Fruit fly (Drosophila melanogaster) whole organism, embryonic: ENCODE results near the gene moody.
A peak's percentile ranks its signal among the peaks of the same experiment; 100 is the strongest.

Experiments used
- Aef1 ChIP-seq: fragments of 200-800 bp; sonication (Bioruptor generic); IDR thresholded peaks from 3 replicates; pipeline ENCODE4 v1.3.6; 2022; ENCODE audit warnings: missing biosample characterization, missing genetic modification characterization
- CG1024 ChIP-seq: fragments of 200-800 bp; sonication (Bioruptor generic); IDR thresholded peaks from 2 replicates; pipeline ENCODE4 v1.3.6; 2022; ENCODE audit warnings: missing biosample characterization, missing genetic modification characterization
- CG10959 ChIP-seq: fragments of 200-800 bp; sonication (Bioruptor generic); IDR thresholded peaks from 2 replicates; pipeline ENCODE4 v1.3.6; 2022; ENCODE audit warnings: missing biosample characterization, missing genetic modification characterization
- CG12236 ChIP-seq: fragments of 200-800 bp; sonication (Bioruptor generic); optimal IDR thresholded peaks from 2 replicates; lab custom pipeline; 2016; ENCODE audit warnings: missing biosample characterization, missing genetic modification characterization
- CG12942 ChIP-seq: fragments of 200-800 bp; sonication (Bioruptor generic); optimal IDR thresholded peaks from 3 replicates; lab custom pipeline; 2016; ENCODE audit warnings: missing biosample characterization, missing genetic modification characterization
- CG13894 ChIP-seq: fragments of 200-800 bp; sonication (Bioruptor generic); optimal IDR thresholded peaks from 3 replicates; lab custom pipeline; 2018; ENCODE audit warnings: missing biosample characterization, mild to moderate bottlenecking, missing genetic modification characterization, moderate library complexity
- CG14014 ChIP-seq: fragments of 200-800 bp; sonication (Bioruptor generic); IDR thresholded peaks from 2 replicates; pipeline ENCODE4 v1.3.6; 2022; ENCODE audit warnings: missing biosample characterization, missing genetic modification characterization
- CG14050 ChIP-seq: fragments of 200-800 bp; sonication (Bioruptor generic); IDR thresholded peaks from 3 replicates; pipeline ENCODE4 v1.3.6; 2022; ENCODE audit warnings: missing biosample characterization, missing genetic modification characterization
- CG1602 ChIP-seq: fragments of 200-800 bp; sonication (Bioruptor generic); optimal IDR thresholded peaks from 3 replicates; lab custom pipeline; 2016; ENCODE audit warnings: missing biosample characterization, missing genetic modification characterization
- CG1647 ChIP-seq: fragments of 200-800 bp; sonication (Bioruptor generic); optimal IDR thresholded peaks from 3 replicates; lab custom pipeline; 2016; ENCODE audit warnings: missing biosample characterization, missing genetic modification characterization
- CG16863 ChIP-seq: fragments of 200-800 bp; sonication (Bioruptor generic); optimal IDR thresholded peaks from 3 replicates; lab custom pipeline; 2016; ENCODE audit warnings: missing biosample characterization, missing genetic modification characterization
- CG17912 ChIP-seq: fragments of 200-800 bp; sonication (Bioruptor generic); optimal IDR thresholded peaks from 2 replicates; lab custom pipeline; 2018; ENCODE audit warnings: missing biosample characterization, mild to moderate bottlenecking, missing genetic modification characterization
- CG2120 ChIP-seq: fragments of 200-800 bp; sonication (Bioruptor generic); optimal IDR thresholded peaks from 3 replicates; lab custom pipeline; 2016; ENCODE audit warnings: missing biosample characterization, missing genetic modification characterization
- CG3726 ChIP-seq: fragments of 200-800 bp; sonication (Bioruptor generic); IDR thresholded peaks from 3 replicates; pipeline ENCODE4, ENCODE4 v1.3.6; 2022; ENCODE audit warnings: missing biosample characterization, missing genetic modification characterization
- CG3995 ChIP-seq: fragments of 200-800 bp; sonication (Bioruptor generic); optimal IDR thresholded peaks from 3 replicates; lab custom pipeline; 2016; ENCODE audit warnings: missing biosample characterization, missing genetic modification characterization
- CG5245 ChIP-seq: fragments of 200-800 bp; sonication (Bioruptor generic); optimal IDR thresholded peaks from 3 replicates; lab custom pipeline; 2016; ENCODE audit warnings: missing biosample characterization, missing genetic modification characterization
- CG6813 ChIP-seq: fragments of 200-800 bp; sonication (Bioruptor generic); optimal IDR thresholded peaks from 2 replicates; lab custom pipeline; 2017; ENCODE audit warnings: missing biosample characterization, missing genetic modification characterization, mild to moderate bottlenecking, moderate library complexity, missing genetic modification reagents
- CG7928 ChIP-seq: fragments of 200-800 bp; sonication (Bioruptor generic); optimal IDR thresholded peaks from 2 replicates; lab custom pipeline; 2017; ENCODE audit warnings: missing biosample characterization, mild to moderate bottlenecking, missing genetic modification characterization
- CG7963 ChIP-seq: fragments of 200-800 bp; sonication (Bioruptor generic); IDR thresholded peaks from 3 replicates; pipeline ENCODE4 v1.3.6; 2022; ENCODE audit warnings: missing biosample characterization, missing genetic modification characterization; ENCODE audit not compliant: partially characterized antibody
- Deaf1 ChIP-seq: fragments of 200-800 bp; optimal IDR thresholded peaks from 3 replicates; lab custom pipeline; 2019; ENCODE audit warnings: missing biosample characterization, mild to moderate bottlenecking, missing genetic modification characterization, moderate library complexity
- Dp ChIP-seq: fragments of 200-800 bp; sonication (Bioruptor generic); optimal IDR thresholded peaks from 2 replicates; lab custom pipeline; 2018; ENCODE audit warnings: missing biosample characterization, mild to moderate bottlenecking, missing genetic modification characterization, moderate library complexity
- ERR ChIP-seq: fragments of 200-800 bp; sonication (Bioruptor generic); optimal IDR thresholded peaks from 2 replicates; lab custom pipeline; 2016; ENCODE audit warnings: missing biosample characterization, missing genetic modification characterization
- Ets97D ChIP-seq: fragments of 200-800 bp; sonication (Bioruptor generic); optimal IDR thresholded peaks from 3 replicates; lab custom pipeline; 2016; ENCODE audit warnings: missing biosample characterization, missing genetic modification characterization
- Gsc ChIP-seq: fragments of 200-800 bp; sonication (Bioruptor generic); IDR thresholded peaks from 2 replicates; pipeline ENCODE4 v1.3.6; 2022; ENCODE audit warnings: missing biosample characterization, missing genetic modification characterization
- Jarid2 ChIP-seq: fragments of 200-800 bp; sonication (Bioruptor generic); optimal IDR thresholded peaks from 3 replicates; lab custom pipeline; 2017; ENCODE audit warnings: mild to moderate bottlenecking, missing biosample characterization, missing genetic modification reagents, missing genetic modification characterization
- Max ChIP-seq: fragments of 200-800 bp; sonication (Bioruptor generic); optimal IDR thresholded peaks from 2 replicates; lab custom pipeline; 2016; ENCODE audit warnings: missing biosample characterization, mild to moderate bottlenecking, missing genetic modification characterization
- Myb ChIP-seq: fragments of 200-800 bp; sonication (Bioruptor generic); optimal IDR thresholded peaks from 2 replicates; lab custom pipeline; 2016; ENCODE audit warnings: missing biosample characterization, missing genetic modification characterization
- Oli ChIP-seq: fragments of 200-800 bp; sonication (Bioruptor generic); optimal IDR thresholded peaks from 2 replicates; lab custom pipeline; 2018; ENCODE audit warnings: missing biosample characterization, mild to moderate bottlenecking, missing genetic modification characterization, moderate library complexity
- Tbp ChIP-seq: fragments of >200 bp; optimal IDR thresholded peaks from 2 replicates; lab custom pipeline; 2018; ENCODE audit warnings: missing biosample characterization, missing genetic modification characterization
- al ChIP-seq: fragments of 200-800 bp; sonication (Bioruptor generic); IDR thresholded peaks from 2 replicates; pipeline ENCODE4 v1.3.6; 2022; ENCODE audit warnings: missing biosample characterization, missing genetic modification characterization
- ash1 ChIP-seq: fragments of 200-800 bp; sonication (Bioruptor generic); optimal IDR thresholded peaks from 2 replicates; lab custom pipeline; 2018; ENCODE audit warnings: missing biosample characterization, mild to moderate bottlenecking, missing genetic modification characterization
- chif ChIP-seq, 2 experiments: fragments of 200-800 bp; sonication (Bioruptor generic); optimal IDR thresholded peaks; 3 replicates each; lab custom pipeline; 2016; ENCODE audit warnings: missing biosample characterization in 2 of 2, missing genetic modification characterization in 2 of 2
- ci ChIP-seq: fragments of 200-800 bp; sonication (Bioruptor generic); IDR thresholded peaks from 3 replicates; pipeline ENCODE4 v1.3.6; 2022; ENCODE audit warnings: missing biosample characterization, missing genetic modification characterization
- disco-r ChIP-seq: fragments of 200-800 bp; sonication (Bioruptor generic); optimal IDR thresholded peaks from 2 replicates; lab custom pipeline; 2016; ENCODE audit warnings: missing biosample characterization, missing genetic modification characterization
- emc ChIP-seq: fragments of 200-800 bp; sonication (Bioruptor generic); optimal IDR thresholded peaks from 2 replicates; lab custom pipeline; 2016; ENCODE audit warnings: missing biosample characterization, missing genetic modification characterization
- esg ChIP-seq: fragments of 200-800 bp; sonication (Bioruptor generic); conservative IDR thresholded peaks from 2 replicates; pipeline ENCODE4 v1.3.6; 2022; ENCODE audit warnings: missing biosample characterization, missing genetic modification characterization
- eve ChIP-seq, 2 experiments: fragments of >200 bp; optimal IDR thresholded peaks; 2 replicates each; lab custom pipeline; 2017; ENCODE audit warnings: missing biosample characterization in 2 of 2, missing genetic modification characterization in 2 of 2
- gce ChIP-seq: fragments of 200-800 bp; sonication (Bioruptor generic); IDR thresholded peaks from 3 replicates; pipeline ENCODE4 v1.3.6; 2022; ENCODE audit warnings: missing biosample characterization, missing genetic modification characterization
- h ChIP-seq: fragments of >200 bp; optimal IDR thresholded peaks from 2 replicates; lab custom pipeline; 2017
- hb ChIP-seq: fragments of 200-800 bp; sonication (Bioruptor generic); IDR thresholded peaks from 3 replicates; pipeline ENCODE4 v1.3.6; 2022; ENCODE audit warnings: missing biosample characterization, missing genetic modification characterization; ENCODE audit not compliant: partially characterized antibody
- jumu ChIP-seq: fragments of 200-800 bp; sonication (Bioruptor generic); optimal IDR thresholded peaks from 3 replicates; lab custom pipeline; 2016; ENCODE audit warnings: missing biosample characterization, missing genetic modification characterization
- lilli ChIP-seq: fragments of 200-800 bp; sonication (Bioruptor generic); optimal IDR thresholded peaks from 3 replicates; lab custom pipeline; 2016; ENCODE audit warnings: missing biosample characterization, missing genetic modification characterization
- mld ChIP-seq: fragments of 200-800 bp; sonication (Bioruptor generic); IDR thresholded peaks from 3 replicates; pipeline ENCODE4 v1.3.6; 2022; ENCODE audit warnings: missing biosample characterization, missing genetic modification characterization; ENCODE audit not compliant: partially characterized antibody
- row ChIP-seq: fragments of 200-800 bp; sonication (Bioruptor generic); IDR thresholded peaks from 3 replicates; pipeline ENCODE4 v1.3.6; 2022; ENCODE audit warnings: missing biosample characterization, missing genetic modification characterization
- run ChIP-seq: fragments of 200-800 bp; sonication (Bioruptor generic); optimal IDR thresholded peaks from 3 replicates; lab custom pipeline; 2018; ENCODE audit warnings: missing biosample characterization, mild to moderate bottlenecking, missing genetic modification characterization
- scrt ChIP-seq: fragments of 200-800 bp; sonication (Bioruptor generic); optimal IDR thresholded peaks from 2 replicates; lab custom pipeline; 2018; ENCODE audit warnings: missing biosample characterization, mild to moderate bottlenecking, missing genetic modification characterization, moderate library complexity
- sisA ChIP-seq: fragments of 200-800 bp; sonication (Bioruptor generic); IDR thresholded peaks from 2 replicates; pipeline ENCODE4 v1.3.6; 2022; ENCODE audit warnings: missing biosample characterization, missing genetic modification characterization
- sr ChIP-seq: fragments of 200-800 bp; sonication (Bioruptor generic); IDR thresholded peaks from 3 replicates; pipeline ENCODE4 v1.3.6; 2022; ENCODE audit warnings: missing biosample characterization, missing genetic modification characterization
- tap ChIP-seq: fragments of 200-800 bp; optimal IDR thresholded peaks from 3 replicates; lab custom pipeline; 2019; ENCODE audit warnings: missing biosample characterization, mild to moderate bottlenecking, missing genetic modification characterization, moderate library complexity
- trem ChIP-seq: fragments of 200-800 bp; optimal IDR thresholded peaks from 3 replicates; lab custom pipeline; 2019; ENCODE audit warnings: missing biosample characterization, mild to moderate bottlenecking, missing genetic modification characterization, moderate library complexity
- vvl ChIP-seq: fragments of 200-800 bp; sonication (Bioruptor generic); IDR thresholded peaks from 2 replicates; pipeline ENCODE4 v1.3.6; 2022; ENCODE audit warnings: missing biosample characterization, missing genetic modification characterization

moody gene

DNA sequence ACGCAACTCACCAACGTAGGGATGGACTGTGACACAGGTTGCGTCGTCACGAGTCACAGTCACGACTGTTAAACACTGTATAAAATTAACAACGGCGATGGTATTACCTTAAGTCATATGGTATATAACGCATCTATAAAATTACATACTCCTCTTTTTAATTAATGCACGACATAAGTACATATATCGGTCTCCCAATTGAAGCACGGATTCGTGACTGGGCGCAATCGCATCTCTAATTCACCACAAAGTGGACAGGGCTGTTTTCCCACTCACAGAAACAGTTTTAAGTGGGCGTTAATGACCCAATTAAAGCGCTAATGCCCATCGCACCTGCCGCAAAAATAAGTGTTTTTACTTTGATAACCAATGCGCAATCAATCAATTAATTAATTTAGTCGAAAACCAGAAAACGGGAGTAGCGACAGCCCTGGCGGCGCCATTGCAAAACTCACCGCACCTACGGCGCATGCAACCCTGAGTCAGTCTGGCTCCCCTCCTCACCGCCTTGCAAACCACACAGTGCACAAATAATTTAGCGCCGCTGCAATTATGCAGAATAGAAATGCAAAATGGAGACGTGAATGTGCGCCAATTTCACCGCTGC is 8.5 kb downstream of the moody start, which contains the start of gene CG4313 (continued):
- TF ChIP-seq chif (GFP tag; optimal IDR thresholded peaks at IDR 0.05; lab: Kevin White, UChicago) (peak; percentile 60 to 62), mld (peak; percentile 74; the same call in 2 of the 3 replicates), emc (GFP tag; lab: Kevin White, UChicago) (peak; percentile 31), al (GFP tag; lab: Robert Waterston, UW) (peak; percentile 52; the same call in 1 of the 2 replicates), CG13894 (tag; lab: Kevin White, UChicago) (peak; percentile 60), tap (tag; lab: Kevin White, UChicago) (peak; percentile 48), CG6813 (GFP tag; lab: Kevin White, UChicago) (no peak), scrt (GFP tag; lab: Kevin White, UChicago) (peak; percentile 44), CG5245 (GFP tag; lab: Kevin White, UChicago) (peak; percentile 58), ERR (GFP tag; lab: Kevin White, UChicago) (peak; percentile 53), h (lab: Kevin White, UChicago) (no peak), Deaf1 (peak; percentile 36), Jarid2 (GFP tag; lab: Kevin White, UChicago) (no peak), eve (GFP tag; optimal IDR thresholded peaks at IDR 0.05; lab: Kevin White, UChicago) (no peak), CG17912 (GFP tag; lab: Kevin White, UChicago) (no peak), CG7928 (GFP tag; lab: Kevin White, UChicago) (peak; percentile 83), lilli (GFP tag; lab: Kevin White, UChicago) (peak; percentile 85), Tbp (GFP tag; lab: Kevin White, UChicago) (no peak), sr (peak; percentile 32; the same call in 1 of the 3 replicates), CG1024 (GFP tag; lab: Robert Waterston, UW) (peak; percentile 36; the same call in 1 of the 2 replicates), CG1602 (GFP tag; lab: Kevin White, UChicago) (peak; percentile 67), CG1647 (GFP tag; lab: Kevin White, UChicago) (peak; percentile 11), CG3995 (peak; percentile 97), trem (peak; percentile 92), CG7963 (peak; percentile 60; the same call in 2 of the 3 replicates), Gsc (no peak), ci (GFP tag; lab: Robert Waterston, UW) (peak; percentile 49; the same call in 1 of the 3 replicates), disco-r (GFP tag; lab: Kevin White, UChicago) (peak; percentile 61), Dp (no peak), Ets97D (GFP tag; lab: Kevin White, UChicago) (peak; percentile 42), CG2120 (peak; percentile 83), jumu (GFP tag; lab: Kevin White, UChicago) (peak; percentile 60), esg (GFP tag; lab: Robert Waterston, UW) (peak; percentile 34; the same call in 1 of the 2 replicates), run (tag; lab: Kevin White, UChicago) (no peak), CG12236 (no peak), CG10959 (GFP tag; lab: Robert Waterston, UW) (no peak; the same call in 1 of the 2 replicates), Max (GFP tag; lab: Kevin White, UChicago) (peak; percentile 56), CG12942 (peak; percentile 46), ash1 (GFP tag; lab: Kevin White, UChicago) (no peak), row (GFP tag; lab: Robert Waterston, UW) (peak; percentile 95), hb (peak; percentile 85), CG14050 (no peak), CG3726 (0 out of 3 replicates have a peak, but pooled peaks have one; percentile 33), Oli (tag; lab: Kevin White, UChicago) (peak; percentile 34), CG16863 (GFP tag; lab: Kevin White, UChicago) (peak; percentile 55), CG14014 (GFP tag; lab: Robert Waterston, UW) (peak; percentile 76), gce (GFP tag; lab: Robert Waterston, UW) (0 out of 3 replicates have a peak, but pooled peaks have one; percentile 30), Myb (GFP tag; lab: Kevin White, UChicago) (peak; percentile 36), vvl (GFP tag; lab: Robert Waterston, UW) (peak; percentile 55), Aef1 (GFP tag; lab: Robert Waterston, UW) (peak; percentile 61), sisA (GFP tag; lab: Robert Waterston, UW) (peak; percentile 75)
